Worm (Caenorhabditis elegans): ENCODE data around the gene warf-1.
A peak's percentile ranks its signal among the peaks of the same experiment; 100 is the strongest.
"Not testable (repeated sequence)": the region's sequence is repeated elsewhere in the genome, so short reads cannot be mapped to it uniquely, and the experiment has no call there.

The warf-1 gene

DNA sequence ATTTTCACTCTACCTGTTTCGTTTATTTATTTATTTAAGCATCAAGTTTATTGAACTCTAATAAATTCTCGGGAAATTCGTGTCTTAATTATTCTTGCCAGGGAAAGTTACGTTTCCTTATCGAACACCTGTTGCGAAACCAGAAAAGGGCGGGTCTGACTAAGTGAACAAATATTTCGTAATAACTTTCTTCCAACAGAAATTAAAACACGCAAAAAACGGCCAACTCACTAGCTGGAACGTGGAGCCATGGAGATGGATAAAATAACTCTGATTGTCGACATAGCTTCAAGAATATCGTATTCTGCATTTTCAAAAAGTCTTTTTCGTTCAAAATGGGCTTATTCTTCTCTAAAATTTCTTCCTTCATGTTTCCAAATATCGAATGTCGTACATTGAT, at the start of gene warf-1:
warf-1 (plus strand) TSS at position 209 of the 400 bp plus-strand sequence.
- not testable (repeated sequence) for TF ChIP-seq ceh-82 (tag; optimal IDR thresholded peaks at IDR 0.05); dmd-4 (tag; optimal IDR thresholded peaks at IDR 0.05); Y55F3AM.14 (GFP tag; optimal IDR thresholded peaks at IDR 0.05)

- TF ChIP-seq ztf-4 (tag; optimal IDR thresholded peaks at IDR 0.05) (no peak), C34F6.9 (tag; optimal IDR thresholded peaks at IDR 0.05) (peak; percentile 40), lsy-2 (tag; optimal IDR thresholded peaks at IDR 0.05) (peak in 1 of 2 experiments; percentile 10), skn-1 (tag; optimal IDR thresholded peaks at IDR 0.05) (no peak), unc-55 (GFP tag; optimal IDR thresholded peaks at IDR 0.05) (peak; percentile 69), zag-1 (tag; optimal IDR thresholded peaks at IDR 0.05) (peak; percentile 30)
Observed at ce11 chrIV:7585273-7585882, 49.2 kb upstream of the warf-1 start.

ce11 chrIV:7586972-7587371, 47.6 kb upstream of the warf-1 start:
- TF ChIP-seq ZK546.5 (tag; optimal IDR thresholded peaks at IDR 0.05) (no peak), mab-5 (tag; optimal IDR thresholded peaks at IDR 0.05) (no peak), C34F6.9 (tag; optimal IDR thresholded peaks at IDR 0.05) (no peak), unc-39 (tag; optimal IDR thresholded peaks at IDR 0.05) (no peak), ceh-82 (tag; optimal IDR thresholded peaks at IDR 0.05) (no peak), nhr-10 (tag; optimal IDR thresholded peaks at IDR 0.05) (no peak), lsy-2 (tag; optimal IDR thresholded peaks at IDR 0.05) (no peak), nhr-12 (tag; optimal IDR thresholded peaks at IDR 0.05) (no peak), gmeb-1 (tag; optimal IDR thresholded peaks at IDR 0.05) (no peak), nhr-6 (tag; optimal IDR thresholded peaks at IDR 0.05) (no peak), nhr-21 (tag; optimal IDR thresholded peaks at IDR 0.05) (no peak), unc-62 (GFP tag; optimal IDR thresholded peaks at IDR 0.05) (no peak), blmp-1 (tag; optimal IDR thresholded peaks at IDR 0.05; ENCODE audit: insufficient read depth) (no peak), nhr-237 (tag; optimal IDR thresholded peaks at IDR 0.05) (no peak), sma-9 (GFP tag; optimal IDR thresholded peaks at IDR 0.05) (no peak), sma-9 (tag; optimal IDR thresholded peaks at IDR 0.05) (no peak)

DNA sequence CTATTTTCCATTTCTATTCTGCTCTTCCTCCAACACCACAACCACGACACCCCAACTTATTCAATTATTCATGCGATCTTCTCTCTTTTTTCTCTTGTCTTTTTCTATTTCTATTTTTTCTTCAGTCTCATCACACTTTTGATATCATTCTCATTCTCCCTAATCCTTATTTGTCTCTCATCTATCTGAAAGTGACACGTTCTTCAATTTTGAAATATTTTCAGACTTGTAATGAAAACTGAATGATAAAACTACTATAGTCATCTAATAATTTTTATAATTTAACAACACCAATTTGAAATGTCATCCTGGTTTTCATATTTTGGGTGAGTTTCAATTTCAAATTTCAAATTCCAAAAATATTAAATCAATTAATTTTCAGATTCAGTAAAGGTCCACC, 46.0 kb upstream of the warf-1 start, which contains the start of gene cla-1:
cla-1 (plus strand) TSS at position 301 of the 400 bp plus-strand sequence.
- peak; percentile 46 for TF ChIP-seq unc-55 (GFP tag; optimal IDR thresholded peaks at IDR 0.05)
- TF ChIP-seq sem-4 (tag; optimal IDR thresholded peaks at IDR 0.05) = peak; percentile 45
- TF ChIP-seq ceh-16 (tag; optimal IDR thresholded peaks at IDR 0.05) = no peak

DNA sequence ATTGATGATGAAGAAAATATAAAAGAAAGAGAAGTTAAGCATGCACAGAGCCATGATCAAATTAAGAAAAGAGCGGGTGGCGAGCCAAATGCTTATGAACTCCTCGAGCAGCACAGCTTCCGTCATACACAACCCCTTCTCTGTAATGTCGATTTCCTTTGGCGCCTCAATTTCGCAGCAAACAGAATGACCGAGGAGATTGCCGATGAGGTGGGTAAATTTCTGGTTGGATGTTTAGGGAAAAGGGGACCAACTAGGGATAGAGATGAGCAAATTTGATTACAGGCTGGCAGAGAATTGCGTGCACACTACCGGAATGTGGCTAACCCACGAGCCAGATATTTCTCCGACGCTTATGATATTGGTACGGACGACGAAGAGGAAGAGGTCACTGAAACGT, 29.2 kb upstream of the warf-1 start:
- no peak for TF ChIP-seq ztf-1 (GFP tag; conservative IDR thresholded peaks at IDR 0.05)
- no peak for TF ChIP-seq unc-62 (GFP tag; optimal IDR thresholded peaks at IDR 0.05)
- no peak for TF ChIP-seq snpc-4 (tag; optimal IDR thresholded peaks at IDR 0.05)
- TF ChIP-seq lsy-2 (tag; optimal IDR thresholded peaks at IDR 0.05) = no peak
- TF ChIP-seq peb-1 (tag; optimal IDR thresholded peaks at IDR 0.05) = no peak
- TF ChIP-seq ceh-82 (tag; optimal IDR thresholded peaks at IDR 0.05) = no peak
- TF ChIP-seq ZK546.5 (tag; optimal IDR thresholded peaks at IDR 0.05) = no peak
- TF ChIP-seq unc-55 (GFP tag; optimal IDR thresholded peaks at IDR 0.05) = no peak
- no peak for TF ChIP-seq egl-27 (tag; optimal IDR thresholded peaks at IDR 0.05)
- TF ChIP-seq lin-39 (tag; optimal IDR thresholded peaks at IDR 0.05) = no peak
- TF ChIP-seq zag-1 (tag; optimal IDR thresholded peaks at IDR 0.05) = no peak
- no peak for TF ChIP-seq F13H6.1 (tag; optimal IDR thresholded peaks at IDR 0.05)
- no peak for TF ChIP-seq C34F6.9 (tag; optimal IDR thresholded peaks at IDR 0.05)
- TF ChIP-seq fos-1 (tag; optimal IDR thresholded peaks at IDR 0.05) = no peak
- no peak for TF ChIP-seq nhr-21 (tag; optimal IDR thresholded peaks at IDR 0.05)
- TF ChIP-seq unc-39 (tag; optimal IDR thresholded peaks at IDR 0.05) = no peak

DNA sequence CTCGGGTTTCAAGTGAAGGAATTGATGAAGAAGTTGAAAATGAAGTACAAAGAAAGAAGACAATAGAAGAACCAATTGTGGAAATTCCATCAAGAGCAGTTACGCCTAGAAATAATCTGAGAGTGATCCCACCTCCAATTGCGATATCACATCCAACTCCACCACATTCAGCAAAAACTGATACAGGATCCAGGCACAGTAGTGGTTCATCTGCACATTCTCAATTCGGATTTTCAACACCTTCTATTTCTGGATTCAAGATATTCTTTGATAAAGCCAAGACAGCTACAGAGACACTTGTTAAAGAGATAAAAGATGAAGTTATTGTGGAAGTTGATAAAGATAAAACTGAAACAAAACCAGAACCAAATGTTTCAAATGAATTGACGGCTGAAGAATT, 26.5 kb upstream of the warf-1 start:
- TF ChIP-seq ama-1 (optimal IDR thresholded peaks at IDR 0.05) (no peak), ceh-16 (tag; optimal IDR thresholded peaks at IDR 0.05) (no peak), aly-2 (tag; optimal IDR thresholded peaks at IDR 0.05) (no peak), nhr-10 (tag; optimal IDR thresholded peaks at IDR 0.05) (no peak), nhr-21 (tag; optimal IDR thresholded peaks at IDR 0.05) (no peak), nhr-25 (tag; optimal IDR thresholded peaks at IDR 0.05) (no peak), snpc-4 (tag; optimal IDR thresholded peaks at IDR 0.05) (no peak), lin-11 (tag; optimal IDR thresholded peaks at IDR 0.05) (no peak), lin-13 (GFP tag; optimal IDR thresholded peaks at IDR 0.05) (no peak), Y55F3AM.14 (GFP tag; optimal IDR thresholded peaks at IDR 0.05) (no peak), elt-1 (tag; optimal IDR thresholded peaks at IDR 0.05) (no peak), C34F6.9 (tag; optimal IDR thresholded peaks at IDR 0.05) (no peak), nhr-11 (tag; optimal IDR thresholded peaks at IDR 0.05) (no peak), nhr-77 (tag; optimal IDR thresholded peaks at IDR 0.05) (no peak), mab-5 (tag; optimal IDR thresholded peaks at IDR 0.05) (no peak), elt-3 (tag; optimal IDR thresholded peaks at IDR 0.05) (no peak), egl-27 (tag; optimal IDR thresholded peaks at IDR 0.05) (no peak)
